Fruit fly (Drosophila melanogaster): ENCODE measurements around the gene Rga.

Rga gene

dm6 chr3R:5568590-5568989 lies 44.3 kb downstream of the Rga start, which contains the start of the genes CG2931 and Rheb (continued):
- TF ChIP-seq tap (tag; optimal IDR thresholded peaks at IDR 0.05) (peak; percentile 48), dm (GFP tag; optimal IDR thresholded peaks at IDR 0.05) (peak; percentile 16), ci (GFP tag; IDR thresholded peaks at IDR 0.05) (0 out of 3 replicates have a peak, but pooled peaks have one; percentile 27), CG10565 (GFP tag; optimal IDR thresholded peaks at IDR 0.05) (no peak), B-H2 (GFP tag; optimal IDR thresholded peaks at IDR 0.05) (peak; percentile 72), Six4 (GFP tag; optimal IDR thresholded peaks at IDR 0.05) (peak; percentile 33), oc (tag; optimal IDR thresholded peaks at IDR 0.05) (no peak), eyg (GFP tag; optimal IDR thresholded peaks at IDR 0.05) (no peak), CG1603 (tag; optimal IDR thresholded peaks at IDR 0.05) (peak; percentile 80), CG6254 (GFP tag; optimal IDR thresholded peaks at IDR 0.05) (no peak), CG10147 (GFP tag; optimal IDR thresholded peaks at IDR 0.05) (peak; percentile 23), nmo (GFP tag; optimal IDR thresholded peaks at IDR 0.05) (peak; percentile 84), CG4707 (GFP tag; optimal IDR thresholded peaks at IDR 0.05) (no peak), CG33557 (GFP tag; optimal IDR thresholded peaks at IDR 0.05) (peak; percentile 44), CG17359 (tag; optimal IDR thresholded peaks at IDR 0.05) (peak; percentile 47), Hr3 (GFP tag; optimal IDR thresholded peaks at IDR 0.05) (peak; percentile 63), Dref (GFP tag; IDR thresholded peaks at IDR 0.05) (peak; percentile 63), CG3065 (GFP tag; optimal IDR thresholded peaks at IDR 0.05) (no peak), HLH3B (GFP tag; IDR thresholded peaks at IDR 0.05) (0 out of 2 replicates have a peak, but pooled peaks have one; percentile 35), Sry-β (GFP tag; optimal IDR thresholded peaks at IDR 0.05) (peak; percentile 32), CG12769 (tag; optimal IDR thresholded peaks at IDR 0.05) (no peak), Myb (GFP tag; optimal IDR thresholded peaks at IDR 0.05) (peak; percentile 92), peb (GFP tag; IDR thresholded peaks at IDR 0.05) (peak; percentile 47), CG10209 (GFP tag; optimal IDR thresholded peaks at IDR 0.05) (peak; percentile 51), CG8944 (GFP tag; optimal IDR thresholded peaks at IDR 0.05) (no peak), jigr1 (GFP tag; IDR thresholded peaks at IDR 0.05) (no peak), disco-r (GFP tag; optimal IDR thresholded peaks at IDR 0.05) (no peak), Spps (tag; optimal IDR thresholded peaks at IDR 0.05) (peak; percentile 23), pb (GFP tag; optimal IDR thresholded peaks at IDR 0.05) (no peak), fd102C (GFP tag; optimal IDR thresholded peaks at IDR 0.05) (no peak), CG34224 (GFP tag; IDR thresholded peaks at IDR 0.05; ENCODE audit: partially characterized antibody) (peak; percentile 68), CG7271 (tag; optimal IDR thresholded peaks at IDR 0.05) (peak; percentile 57), zen (tag; optimal IDR thresholded peaks at IDR 0.05) (peak; percentile 62), Antp (GFP tag; optimal IDR thresholded peaks at IDR 0.05) (peak; percentile 28), Mes4 (GFP tag; optimal IDR thresholded peaks at IDR 0.05) (no peak), YL-1 (GFP tag; optimal IDR thresholded peaks at IDR 0.05) (peak; percentile 87), D19A (tag; optimal IDR thresholded peaks at IDR 0.05) (peak; percentile 48), slou (GFP tag; optimal IDR thresholded peaks at IDR 0.05) (peak; percentile 62), CG15269 (tag; optimal IDR thresholded peaks at IDR 0.05) (peak; percentile 68), Blimp-1 (GFP tag; optimal IDR thresholded peaks at IDR 0.05) (peak; percentile 60), nau (GFP tag; optimal IDR thresholded peaks at IDR 0.05) (peak; percentile 6), CG9727 (GFP tag; optimal IDR thresholded peaks at IDR 0.05) (peak; percentile 67), CG7987 (GFP tag; optimal IDR thresholded peaks at IDR 0.05) (peak; percentile 16), CG4328 (GFP tag; optimal IDR thresholded peaks at IDR 0.05) (no peak), Sry-δ (GFP tag; optimal IDR thresholded peaks at IDR 0.05) (peak; percentile 80), wor (GFP tag; IDR thresholded peaks at IDR 0.05) (no peak), CG1529 (GFP tag; optimal IDR thresholded peaks at IDR 0.05) (peak; percentile 4), CG1792 (GFP tag; optimal IDR thresholded peaks at IDR 0.05) (no peak), Drgx (GFP tag; IDR thresholded peaks at IDR 0.05) (no peak), Ets97D (GFP tag; optimal IDR thresholded peaks at IDR 0.05) (peak; percentile 76), Mrtf (GFP tag; IDR thresholded peaks at IDR 0.05) (no peak)

Data from whole organism, embryonic.